Worm (Caenorhabditis elegans) whole organism, L2 larva: Measurements from ENCODE around the gene Y51A2B.9.

Experiments
- R02D3.7 ChIP-seq: fragments of 150-350 bp; optimal IDR thresholded peaks from 2 replicates; lab custom pipeline; 2014; ENCODE audit warnings: missing biosample characterization, missing genetic modification characterization
- ZK546.5 ChIP-seq: sonication (generic microtip); optimal IDR thresholded peaks from 2 replicates; lab custom pipeline; 2017; ENCODE audit warnings: missing biosample characterization, missing genetic modification characterization
- ama-1 ChIP-seq: fragments of 150-350 bp; optimal IDR thresholded peaks from 2 replicates; lab custom pipeline; 2018; ENCODE audit warnings: inconsistent platforms
- ceh-16 ChIP-seq: fragments of 150-350 bp; optimal IDR thresholded peaks from 2 replicates; lab custom pipeline; 2014; ENCODE audit warnings: missing biosample characterization, missing genetic modification characterization
- dmd-4 ChIP-seq: sonication (generic microtip); optimal IDR thresholded peaks from 2 replicates; lab custom pipeline; 2017; ENCODE audit warnings: missing biosample characterization, missing genetic modification characterization
- lin-11 ChIP-seq: fragments of 150-350 bp; sonication (generic microtip); optimal IDR thresholded peaks from 2 replicates; lab custom pipeline; 2014; ENCODE audit warnings: missing biosample characterization, missing genetic modification characterization, inconsistent platforms, mixed read lengths
- lin-39 ChIP-seq: fragments of 150-350 bp; optimal IDR thresholded peaks from 2 replicates; lab custom pipeline; 2014; ENCODE audit warnings: missing biosample characterization, missing genetic modification reagents, missing genetic modification characterization
- lsy-2 ChIP-seq, 2 experiments: fragments of 150-350 bp in 1 of 2; sonication (generic microtip) in 1 of 2; optimal IDR thresholded peaks; 2 replicates each; lab custom pipeline; 2014 to 2017; ENCODE audit warnings: missing biosample characterization in 2 of 2, missing genetic modification characterization in 2 of 2
- mab-5 ChIP-seq: fragments of 150-350 bp; optimal IDR thresholded peaks from 2 replicates; lab custom pipeline; 2014; ENCODE audit warnings: missing biosample characterization, missing genetic modification characterization
- nhr-10 ChIP-seq: sonication (generic microtip); optimal IDR thresholded peaks from 2 replicates; lab custom pipeline; 2017; ENCODE audit warnings: missing biosample characterization, missing genetic modification characterization
- nhr-11 ChIP-seq: fragments of 150-350 bp; optimal IDR thresholded peaks from 2 replicates; lab custom pipeline; 2014; ENCODE audit warnings: missing biosample characterization, missing genetic modification characterization
- nhr-237 ChIP-seq: fragments of 150-350 bp; optimal IDR thresholded peaks from 2 replicates; lab custom pipeline; 2014; ENCODE audit warnings: missing biosample characterization, missing genetic modification characterization
- snpc-4 ChIP-seq: fragments of 150-350 bp; optimal IDR thresholded peaks from 2 replicates; lab custom pipeline; 2014; ENCODE audit warnings: missing biosample characterization, missing genetic modification characterization

DNA sequence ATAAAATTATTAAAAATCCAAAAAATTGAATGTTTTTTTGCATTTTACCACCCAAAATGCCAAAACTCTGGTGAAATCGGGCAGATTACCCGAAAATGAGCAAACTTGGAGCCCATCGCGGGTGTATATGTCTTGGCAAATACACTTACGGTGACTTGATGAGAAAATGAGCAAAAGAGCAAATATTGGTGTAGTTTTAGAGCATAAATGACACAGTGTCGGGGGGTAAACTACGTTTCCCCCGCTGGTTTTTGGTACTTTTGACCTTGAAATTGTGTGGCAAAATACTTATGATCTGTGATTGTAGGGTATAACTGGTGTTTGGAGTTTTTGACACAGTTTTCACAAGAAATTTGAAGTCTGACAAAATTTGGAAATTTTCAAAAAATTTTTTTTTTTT is 17.3 kb upstream of the Y51A2B.9 start, which contains the start of gene ZK262.2:
- TF ChIP-seq ZK546.5 (tag; lab: Kevin White, UChicago) (no peak), nhr-237 (no peak), lsy-2 (tag; optimal IDR thresholded peaks at IDR 0.05; lab: Kevin White, UChicago) (no peak), ama-1 (lab: Kevin White, UChicago) (no peak), ceh-16 (tag; lab: Kevin White, UChicago) (no peak), R02D3.7 (no peak), mab-5 (tag; lab: Kevin White, UChicago) (no peak), lin-39 (tag; lab: Kevin White, UChicago) (no peak), nhr-10 (no peak), dmd-4 (no peak), nhr-11 (no peak), lin-11 (tag; lab: Kevin White, UChicago) (no peak), snpc-4 (tag; lab: Kevin White, UChicago) (no peak)
